Fruit fly (Drosophila melanogaster): ENCODE results near the gene CG5466.
A peak's percentile ranks its signal among the peaks of the same experiment; 100 is the strongest.

Gene CG5466

DNA sequence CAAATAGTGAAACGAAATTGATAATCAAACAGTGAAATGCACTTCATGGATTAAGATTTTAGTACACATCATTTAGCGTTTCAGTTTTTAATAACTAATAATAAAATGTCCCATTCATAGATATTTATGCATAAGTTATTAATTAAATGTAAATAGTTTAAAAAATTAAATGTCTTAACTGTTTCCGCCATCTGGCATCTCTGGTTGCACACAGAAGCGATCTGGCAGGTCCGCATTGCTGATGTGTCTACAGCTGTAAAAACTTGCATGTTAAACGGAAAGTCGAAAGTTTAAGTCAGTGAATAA lies 29.2 kb upstream of the CG5466 start, which contains the start of gene Srp72 (continued):
- TF ChIP-seq pfk (GFP tag; optimal IDR thresholded peaks at IDR 0.05) (no peak), CG11504 (tag; optimal IDR thresholded peaks at IDR 0.05) (peak; percentile 55), Blimp-1 (GFP tag; optimal IDR thresholded peaks at IDR 0.05) (peak; percentile 56), bcd (GFP tag; optimal IDR thresholded peaks at IDR 0.05) (peak; percentile 21), CG8290 (GFP tag; optimal IDR thresholded peaks at IDR 0.05) (no peak), CG8290 (tag; optimal IDR thresholded peaks at IDR 0.05) (no peak), Hmr (GFP tag; optimal IDR thresholded peaks at IDR 0.05) (peak; percentile 37), CG1529 (GFP tag; optimal IDR thresholded peaks at IDR 0.05) (peak; percentile 23), NfI (GFP tag; optimal IDR thresholded peaks at IDR 0.05) (peak; percentile 31), CG4820 (GFP tag; optimal IDR thresholded peaks at IDR 0.05) (peak; percentile 17), phol (tag; optimal IDR thresholded peaks at IDR 0.05) (peak; percentile 85), Eip74EF (GFP tag; optimal IDR thresholded peaks at IDR 0.05) (no peak), CG14710 (tag; optimal IDR thresholded peaks at IDR 0.05) (peak; percentile 75), CG11456 (GFP tag; IDR thresholded peaks at IDR 0.05) (no peak), Trl (optimal IDR thresholded peaks at IDR 0.05) (no peak), Trl (GFP tag; optimal IDR thresholded peaks at IDR 0.05) (peak; percentile 0), lov (optimal IDR thresholded peaks at IDR 0.05) (no peak), lov (GFP tag; IDR thresholded peaks at IDR 0.05) (no peak), CG17359 (tag; optimal IDR thresholded peaks at IDR 0.05) (peak; percentile 60), az2 (GFP tag; optimal IDR thresholded peaks at IDR 0.05) (peak; percentile 36), Elba2 (GFP tag; optimal IDR thresholded peaks at IDR 0.05) (no peak), Rfx (GFP tag; IDR thresholded peaks at IDR 0.05) (peak; percentile 51; the same call in 1 of the 2 replicates), Pdp1 (GFP tag; optimal IDR thresholded peaks at IDR 0.05) (peak in 1 of 2 experiments; percentile 2), Hr51 (GFP tag; optimal IDR thresholded peaks at IDR 0.05) (peak; percentile 19 to 33), mam (GFP tag; optimal IDR thresholded peaks at IDR 0.05) (no peak), exex (tag; optimal IDR thresholded peaks at IDR 0.05) (peak; percentile 37), crp (GFP tag; optimal IDR thresholded peaks at IDR 0.05) (peak in 1 of 2 experiments; percentile 72), hkb (optimal IDR thresholded peaks at IDR 0.05) (no peak), hkb (GFP tag; IDR thresholded peaks at IDR 0.05) (peak; percentile 63), row (GFP tag; IDR thresholded peaks at IDR 0.05) (peak; percentile 68), ara (GFP tag; IDR thresholded peaks at IDR 0.05) (0 out of 2 replicates have a peak, but pooled peaks have one; percentile 7), prd (optimal IDR thresholded peaks at IDR 0.05) (no peak), prd (GFP tag; IDR thresholded peaks at IDR 0.05) (peak; percentile 59), Aef1 (GFP tag; IDR thresholded peaks at IDR 0.05) (0 out of 3 replicates have a peak, but pooled peaks have one; percentile 14), CG10979 (tag; optimal IDR thresholded peaks at IDR 0.05) (peak; percentile 11), CG4854 (GFP tag; optimal IDR thresholded peaks at IDR 0.05) (no peak), CG9817 (tag; optimal IDR thresholded peaks at IDR 0.05) (peak; percentile 44), Meics (GFP tag; optimal IDR thresholded peaks at IDR 0.05) (peak; percentile 55), Stat92E (GFP tag; optimal IDR thresholded peaks at IDR 0.05) (no peak), CG13296 (GFP tag; optimal IDR thresholded peaks at IDR 0.05) (peak; percentile 22), psq (GFP tag; optimal IDR thresholded peaks at IDR 0.05) (no peak), nmo (GFP tag; optimal IDR thresholded peaks at IDR 0.05) (peak; percentile 63), CG34376 (GFP tag; optimal IDR thresholded peaks at IDR 0.05) (peak; percentile 33), Chrac-16 (GFP tag; optimal IDR thresholded peaks at IDR 0.05) (peak; percentile 8), MESR4 (GFP tag; optimal IDR thresholded peaks at IDR 0.05) (no peak), dm (GFP tag; optimal IDR thresholded peaks at IDR 0.05) (no peak), CHES-1-like (GFP tag; optimal IDR thresholded peaks at IDR 0.05) (no peak), grn (GFP tag; optimal IDR thresholded peaks at IDR 0.05) (no peak), CG2120 (GFP tag; optimal IDR thresholded peaks at IDR 0.05) (peak; percentile 51), stwl (tag; optimal IDR thresholded peaks at IDR 0.05) (peak; percentile 59), Neu2 (GFP tag; optimal IDR thresholded peaks at IDR 0.05; ENCODE audit: borderline replicate concordance) (no peak)
